Fruit fly (Drosophila melanogaster): ENCODE results near the gene CG15739.

Gene CG15739

DNA sequence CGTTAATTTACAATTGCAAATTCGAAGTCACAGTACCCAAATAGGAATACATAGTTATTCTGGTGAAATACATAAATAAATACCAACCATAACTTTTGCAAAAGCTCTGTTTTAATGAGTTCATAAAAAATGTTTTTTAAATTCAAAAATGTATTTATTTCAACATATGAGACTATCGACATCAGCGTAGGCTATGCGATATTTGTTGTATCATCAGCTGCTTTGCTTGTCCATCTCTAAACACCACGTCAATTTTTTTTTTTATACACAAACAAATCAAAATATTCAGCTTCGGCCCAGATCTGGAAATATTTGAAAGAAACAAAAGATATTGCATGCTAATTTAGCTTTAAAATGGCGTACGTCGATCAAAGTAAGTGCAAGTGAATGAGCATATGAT, 15.0 kb downstream of the CG15739 start, which contains the start of gene CG1840 (continued):
- TF ChIP-seq Rx (GFP tag; IDR thresholded peaks at IDR 0.05) (no peak), CG11456 (GFP tag; IDR thresholded peaks at IDR 0.05) (no peak), CG16813 (GFP tag; IDR thresholded peaks at IDR 0.05; ENCODE audit: partially characterized antibody) (peak; percentile 65), CG6689 (GFP tag; IDR thresholded peaks at IDR 0.05) (no peak), ewg (GFP tag; optimal IDR thresholded peaks at IDR 0.05) (no peak), zfh1 (GFP tag; IDR thresholded peaks at IDR 0.05) (no peak), CG30020 (tag; optimal IDR thresholded peaks at IDR 0.05) (no peak), sob (GFP tag; IDR thresholded peaks at IDR 0.05) (no peak), B-H2 (GFP tag; optimal IDR thresholded peaks at IDR 0.05) (no peak), vnd (GFP tag; IDR thresholded peaks at IDR 0.05; ENCODE audit: partially characterized antibody) (peak; percentile 70), crp (GFP tag; optimal IDR thresholded peaks at IDR 0.05) (peak in 1 of 2 experiments; percentile 79), unc-4 (GFP tag; IDR thresholded peaks at IDR 0.05; ENCODE audit: partially characterized antibody) (peak; percentile 80), yki (optimal IDR thresholded peaks at IDR 0.05) (no peak), insv (GFP tag; optimal IDR thresholded peaks at IDR 0.05) (no peak), CG11560 (tag; IDR thresholded peaks at IDR 0.05) (no peak), Dll (GFP tag; IDR thresholded peaks at IDR 0.05; ENCODE audit: partially characterized antibody) (peak; percentile 81), CG11723 (GFP tag; optimal IDR thresholded peaks at IDR 0.05) (no peak), fd64A (GFP tag; optimal IDR thresholded peaks at IDR 0.05) (no peak), HHEX (GFP tag; optimal IDR thresholded peaks at IDR 0.05) (no peak), zf30C (GFP tag; optimal IDR thresholded peaks at IDR 0.05) (no peak), CG9797 (GFP tag; optimal IDR thresholded peaks at IDR 0.05) (no peak), zfh2 (GFP tag; optimal IDR thresholded peaks at IDR 0.05) (peak; percentile 1), Side (GFP tag; optimal IDR thresholded peaks at IDR 0.05) (no peak), tgo (GFP tag; IDR thresholded peaks at IDR 0.05) (no peak), CG10267 (tag; optimal IDR thresholded peaks at IDR 0.05) (peak; percentile 44), gcm2 (GFP tag; optimal IDR thresholded peaks at IDR 0.05) (no peak), CG4617 (GFP tag; optimal IDR thresholded peaks at IDR 0.05; ENCODE audit: borderline replicate concordance) (peak; percentile 31), CG9932 (GFP tag; IDR thresholded peaks at IDR 0.05) (peak; percentile 57), CG7745 (tag; optimal IDR thresholded peaks at IDR 0.05) (no peak), CG42726 (GFP tag; IDR thresholded peaks at IDR 0.05; ENCODE audit: partially characterized antibody) (0 out of 2 replicates have a peak, but pooled peaks have one; percentile 40), sima (GFP tag; optimal IDR thresholded peaks at IDR 0.05) (no peak), gfzf (GFP tag; optimal IDR thresholded peaks at IDR 0.05) (peak; percentile 6), Oli (tag; optimal IDR thresholded peaks at IDR 0.05) (no peak), CG2120 (GFP tag; optimal IDR thresholded peaks at IDR 0.05) (peak; percentile 37), MBD-R2 (GFP tag; IDR thresholded peaks at IDR 0.05) (peak; percentile 61), fd3F (GFP tag; optimal IDR thresholded peaks at IDR 0.05) (no peak)

DNA sequence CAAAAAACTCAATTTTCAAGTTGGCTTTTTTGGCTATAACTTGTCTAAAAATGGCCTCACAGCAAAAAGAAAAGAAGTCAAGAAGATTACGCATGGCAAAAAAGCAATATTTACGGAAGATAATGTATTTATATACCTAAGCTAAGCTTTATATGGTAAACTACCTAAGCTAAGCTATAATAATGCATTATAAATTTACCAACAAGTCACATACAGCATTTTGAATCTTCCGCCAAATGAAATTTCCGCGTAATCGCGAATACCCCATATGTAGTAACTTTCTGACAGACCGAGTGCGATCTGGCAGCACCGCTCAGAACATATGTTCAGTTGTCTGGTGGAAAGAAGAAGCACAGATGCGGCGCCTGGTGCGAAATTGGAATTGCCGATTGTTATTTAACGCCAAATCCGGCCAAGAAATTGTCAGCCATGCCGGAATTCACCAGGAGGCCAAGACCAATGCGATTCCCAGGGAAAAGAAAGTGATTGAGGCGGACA, 18.6 kb downstream of the CG15739 start, which contains the start of gene sicily:
TSS of gene sicily (plus strand) at position 51 of the 498 bp plus-strand sequence.
- TF ChIP-seq CG7745 (tag; optimal IDR thresholded peaks at IDR 0.05) = no peak
- no peak for TF ChIP-seq toy (GFP tag; IDR thresholded peaks at IDR 0.05)
- TF ChIP-seq PHDP (tag; optimal IDR thresholded peaks at IDR 0.05) = no peak
- no peak for TF ChIP-seq lab (GFP tag; optimal IDR thresholded peaks at IDR 0.05)
- 0 out of 2 replicates have a peak, but pooled peaks have one; percentile 18 for TF ChIP-seq hbn (GFP tag; IDR thresholded peaks at IDR 0.05; ENCODE audit: partially characterized antibody)
- peak; percentile 32 for TF ChIP-seq HmgZ (tag; optimal IDR thresholded peaks at IDR 0.05)
- TF ChIP-seq CG34422 (GFP tag; IDR thresholded peaks at IDR 0.05) = peak; percentile 26; the same call in 1 of the 3 replicates
- TF ChIP-seq bab2 (GFP tag; optimal IDR thresholded peaks at IDR 0.05) = no peak
- TF ChIP-seq CG30020 (tag; optimal IDR thresholded peaks at IDR 0.05) = peak; percentile 26
- peak; percentile 63; the same call in 2 of the 3 replicates for TF ChIP-seq row (GFP tag; IDR thresholded peaks at IDR 0.05)
- peak; percentile 34; the same call in 1 of the 3 replicates for TF ChIP-seq zfh1 (GFP tag; IDR thresholded peaks at IDR 0.05)
- TF ChIP-seq Sin3A (optimal IDR thresholded peaks at IDR 0.05) = peak; percentile 5
- peak; percentile 80 for TF ChIP-seq Med (GFP tag)
- no peak for TF ChIP-seq sr (GFP tag; IDR thresholded peaks at IDR 0.05)
- peak; percentile 65 for TF ChIP-seq sens (GFP tag)
- no peak for TF ChIP-seq fd64A (GFP tag; optimal IDR thresholded peaks at IDR 0.05)
- peak; percentile 4 for TF ChIP-seq CoRest (tag; optimal IDR thresholded peaks at IDR 0.05)
- TF ChIP-seq prd (optimal IDR thresholded peaks at IDR 0.05) = no peak
- TF ChIP-seq prd (GFP tag; IDR thresholded peaks at IDR 0.05) = no peak
- no peak for TF ChIP-seq cato (GFP tag; optimal IDR thresholded peaks at IDR 0.05; ENCODE audit: borderline replicate concordance)

All from whole organism, embryonic.